Worm (Caenorhabditis elegans) whole organism, late embryonic: ENCODE results near the gene F07C4.6.

Source experiments
- C08G9.2 ChIP-seq: sonication (generic microtip); optimal IDR thresholded peaks from 2 replicates; lab custom pipeline; 2016; ENCODE audit warnings: mild to moderate bottlenecking, missing genetic modification characterization, moderate library complexity, missing compliant biosample characterization
- C38D4.7 ChIP-seq: fragments of 200-800 bp; sonication (Bioruptor generic); optimal IDR thresholded peaks from 2 replicates; lab custom pipeline; 2018; ENCODE audit warnings: mild to moderate bottlenecking, missing genetic modification characterization, moderate library complexity, missing compliant biosample characterization
- F13H6.1 ChIP-seq: sonication (generic microtip); optimal IDR thresholded peaks from 2 replicates; lab custom pipeline; 2016; ENCODE audit warnings: missing genetic modification characterization, missing compliant biosample characterization
- K02D7.2 ChIP-seq: sonication (generic microtip); optimal IDR thresholded peaks from 2 replicates; lab custom pipeline; 2017; ENCODE audit warnings: mild to moderate bottlenecking, missing genetic modification characterization, missing compliant biosample characterization
- T23F11.4 ChIP-seq: fragments of 200-800 bp; sonication (Bioruptor generic); optimal IDR thresholded peaks from 2 replicates; lab custom pipeline; 2018; ENCODE audit warnings: mild to moderate bottlenecking, missing genetic modification characterization, missing compliant biosample characterization
- ahr-1 ChIP-seq: sonication (generic microtip); optimal IDR thresholded peaks from 2 replicates; lab custom pipeline; 2016; ENCODE audit warnings: missing genetic modification characterization, missing compliant biosample characterization
- ama-1 ChIP-seq: fragments of 150-350 bp; optimal IDR thresholded peaks from 2 replicates; lab custom pipeline; 2014
- ceh-14 ChIP-seq: sonication (generic microtip); optimal IDR thresholded peaks from 2 replicates; lab custom pipeline; 2016; ENCODE audit warnings: missing genotype, missing genetic modification characterization, missing compliant biosample characterization
- ceh-19 ChIP-seq: fragments of 200-800 bp; sonication (Bioruptor generic); optimal IDR thresholded peaks from 2 replicates; lab custom pipeline; 2018; ENCODE audit warnings: mild to moderate bottlenecking, missing genetic modification characterization, missing compliant biosample characterization
- ceh-2 ChIP-seq: sonication (generic microtip); optimal IDR thresholded peaks from 2 replicates; lab custom pipeline; 2016; ENCODE audit warnings: missing genotype, missing genetic modification characterization, missing compliant biosample characterization
- ceh-22 ChIP-seq: sonication (generic microtip); optimal IDR thresholded peaks from 2 replicates; lab custom pipeline; 2017; ENCODE audit warnings: missing biosample characterization, missing genetic modification characterization
- ceh-31 ChIP-seq: sonication (generic microtip); optimal IDR thresholded peaks from 2 replicates; lab custom pipeline; 2016; ENCODE audit warnings: missing genetic modification characterization, missing compliant biosample characterization
- ceh-34 ChIP-seq: sonication (generic microtip); optimal IDR thresholded peaks from 2 replicates; lab custom pipeline; 2016; ENCODE audit warnings: mild to moderate bottlenecking, missing genetic modification characterization, missing compliant biosample characterization
- ceh-45 ChIP-seq: fragments of 200-800 bp; sonication (Bioruptor generic); IDR thresholded peaks from 2 replicates; pipeline ENCODE4 v1.3.6; 2022; ENCODE audit warnings: missing genetic modification reagents, missing genetic modification characterization, missing compliant biosample characterization
- ceh-48 ChIP-seq: sonication (generic microtip); optimal IDR thresholded peaks from 2 replicates; lab custom pipeline; 2016; ENCODE audit warnings: missing genetic modification characterization, inconsistent platforms, missing compliant biosample characterization
- ceh-6 ChIP-seq: fragments of 200-800 bp; sonication (Bioruptor generic); optimal IDR thresholded peaks from 2 replicates; lab custom pipeline; 2018; ENCODE audit warnings: mild to moderate bottlenecking, missing genetic modification characterization, missing compliant biosample characterization
- ceh-9 ChIP-seq: sonication (generic microtip); optimal IDR thresholded peaks from 2 replicates; lab custom pipeline; 2016; ENCODE audit warnings: mild to moderate bottlenecking, missing genetic modification characterization, inconsistent platforms, missing compliant biosample characterization
- che-1 ChIP-seq: sonication (generic microtip); optimal IDR thresholded peaks from 2 replicates; lab custom pipeline; 2016; ENCODE audit warnings: mild to moderate bottlenecking, missing genetic modification characterization, missing compliant biosample characterization
- dmd-4 ChIP-seq: sonication (generic microtip); optimal IDR thresholded peaks from 2 replicates; lab custom pipeline; 2016; ENCODE audit warnings: borderline replicate concordance, missing genetic modification characterization, missing compliant biosample characterization
- dve-1 ChIP-seq: sonication (generic microtip); optimal IDR thresholded peaks from 2 replicates; lab custom pipeline; 2017; ENCODE audit warnings: antibody characterized with exemption, mild to moderate bottlenecking, missing genetic modification characterization, missing compliant biosample characterization
- elt-2 ChIP-seq: sonication (generic microtip); optimal IDR thresholded peaks from 2 replicates; lab custom pipeline; 2016; ENCODE audit warnings: missing genetic modification reagents, missing genetic modification characterization, missing compliant biosample characterization
- elt-4 ChIP-seq: sonication (generic microtip); optimal IDR thresholded peaks from 2 replicates; lab custom pipeline; 2016; ENCODE audit warnings: missing genetic modification characterization, missing compliant biosample characterization
- ets-4 ChIP-seq: sonication (generic microtip); optimal IDR thresholded peaks from 2 replicates; lab custom pipeline; 2016; ENCODE audit warnings: missing genetic modification characterization, missing compliant biosample characterization
- hlh-15 ChIP-seq: sonication (generic microtip); optimal IDR thresholded peaks from 2 replicates; lab custom pipeline; 2016; ENCODE audit warnings: missing genetic modification characterization, missing compliant biosample characterization
- hlh-8 ChIP-seq: sonication (generic microtip); optimal IDR thresholded peaks from 2 replicates; lab custom pipeline; 2016; ENCODE audit warnings: missing genotype, missing genetic modification characterization, missing compliant biosample characterization
- lim-6 ChIP-seq: sonication (generic microtip); optimal IDR thresholded peaks from 2 replicates; lab custom pipeline; 2016; ENCODE audit warnings: missing genetic modification characterization, missing compliant biosample characterization
- lin-11 ChIP-seq: fragments of 200-800 bp; sonication (Bioruptor generic); optimal IDR thresholded peaks from 2 replicates; lab custom pipeline; 2018; ENCODE audit warnings: mild to moderate bottlenecking, missing genetic modification characterization, missing compliant biosample characterization
- nhr-11 ChIP-seq: fragments of 150-350 bp; optimal IDR thresholded peaks from 2 replicates; lab custom pipeline; 2014; ENCODE audit warnings: missing biosample characterization, missing genetic modification characterization
- npax-4 ChIP-seq: sonication (generic microtip); optimal IDR thresholded peaks from 2 replicates; lab custom pipeline; 2016; ENCODE audit warnings: missing genetic modification characterization, missing compliant biosample characterization
- odd-2 ChIP-seq: sonication (generic microtip); optimal IDR thresholded peaks from 2 replicates; lab custom pipeline; 2017; ENCODE audit warnings: antibody characterized with exemption, mild to moderate bottlenecking, missing genetic modification characterization, missing compliant biosample characterization
- pat-9 ChIP-seq: fragments of 200-800 bp; sonication (Bioruptor generic); optimal IDR thresholded peaks from 2 replicates; lab custom pipeline; 2018; ENCODE audit warnings: mild to moderate bottlenecking, missing genetic modification characterization, moderate library complexity, missing compliant biosample characterization
- pax-1 ChIP-seq: fragments of 150-350 bp; optimal IDR thresholded peaks from 2 replicates; lab custom pipeline; 2014; ENCODE audit warnings: missing biosample characterization, missing genetic modification characterization
- pros-1 ChIP-seq: fragments of 150-350 bp; optimal IDR thresholded peaks from 2 replicates; lab custom pipeline; 2014; ENCODE audit warnings: missing biosample characterization, missing genetic modification reagents, missing genetic modification characterization
- rnt-1 ChIP-seq: sonication (generic microtip); optimal IDR thresholded peaks from 2 replicates; lab custom pipeline; 2016; ENCODE audit warnings: missing genetic modification characterization, missing compliant biosample characterization
- sdc-2 ChIP-seq: sonication (generic microtip); optimal IDR thresholded peaks from 2 replicates; lab custom pipeline; 2016; ENCODE audit warnings: missing genotype, missing genetic modification characterization, missing compliant biosample characterization
- sox-2 ChIP-seq: fragments of 200-800 bp; sonication (Bioruptor generic); IDR thresholded peaks from 2 replicates; pipeline ENCODE4 v1.3.6; 2022; ENCODE audit warnings: missing genetic modification reagents, missing genetic modification characterization, missing compliant biosample characterization
- sox-4 ChIP-seq: sonication (generic microtip); optimal IDR thresholded peaks from 2 replicates; lab custom pipeline; 2017; ENCODE audit warnings: mild to moderate bottlenecking, missing genetic modification characterization, inconsistent platforms, missing compliant biosample characterization
- tbx-2 ChIP-seq: sonication (generic microtip); optimal IDR thresholded peaks from 2 replicates; lab custom pipeline; 2016; ENCODE audit warnings: missing genetic modification characterization, missing compliant biosample characterization
- tbx-7 ChIP-seq: sonication (generic microtip); optimal IDR thresholded peaks from 2 replicates; lab custom pipeline; 2016; ENCODE audit warnings: missing genotype, missing genetic modification characterization, missing compliant biosample characterization
- unc-3 ChIP-seq, 2 experiments: fragments of 200-800 bp in 1 of 2; sonication (Bioruptor generic) in 1 of 2; sonication (generic microtip) in 1 of 2; conservative IDR thresholded peaks in 1 of 2; optimal IDR thresholded peaks in 1 of 2; 2 replicates each; pipeline versions ENCODE4 v1.3.6 to Lab custom; 2016 to 2022; ENCODE audit warnings: missing compliant biosample characterization in 2 of 2, missing genetic modification characterization in 2 of 2, missing genetic modification reagents in 1 of 2
- unc-42 ChIP-seq: sonication (generic microtip); optimal IDR thresholded peaks from 2 replicates; lab custom pipeline; 2016; ENCODE audit warnings: missing genotype, missing genetic modification characterization, missing compliant biosample characterization
- unc-55 ChIP-seq: sonication (generic microtip); optimal IDR thresholded peaks from 2 replicates; lab custom pipeline; 2017; ENCODE audit warnings: missing biosample characterization, missing genetic modification reagents, missing genetic modification characterization
- unc-86 ChIP-seq: sonication (generic microtip); optimal IDR thresholded peaks from 2 replicates; lab custom pipeline; 2016; ENCODE audit warnings: missing genetic modification characterization, missing compliant biosample characterization

The F07C4.6 gene

ce11 chrV:7639787-7640186, 13.1 kb downstream of the F07C4.6 start, which contains the start of gene F07C4.10:
Gene F07C4.10 (minus strand): TSS chrV:7639887.
- TF ChIP-seq C08G9.2 (tag; lab: Kevin White, UChicago) (no peak), ceh-2 (no peak), sdc-2 (tag; lab: Kevin White, UChicago) (no peak), dmd-4 (no peak), ama-1 (no peak), C38D4.7 (GFP tag; lab: Kevin White, UChicago) (no peak), sox-2 (GFP tag; lab: Robert Waterston, UW) (no peak), lin-11 (tag; lab: Kevin White, UChicago) (no peak), hlh-15 (tag; lab: Kevin White, UChicago) (no peak), tbx-2 (tag; lab: Kevin White, UChicago) (no peak), che-1 (tag; lab: Kevin White, UChicago) (no peak), ceh-31 (tag; lab: Kevin White, UChicago) (no peak)

ce11 chrV:7641718-7642117, 15.1 kb downstream of the F07C4.6 start:
- TF ChIP-seq elt-4 (tag; lab: Kevin White, UChicago) (no peak), F13H6.1 (no peak), lim-6 (tag; lab: Kevin White, UChicago) (no peak), rnt-1 (tag; lab: Kevin White, UChicago) (no peak), unc-42 (tag; lab: Kevin White, UChicago) (no peak), sox-4 (tag; lab: Kevin White, UChicago) (no peak), ceh-22 (tag; lab: Kevin White, UChicago) (no peak)

- TF ChIP-seq sox-4 (tag; lab: Kevin White, UChicago) = no peak
- TF ChIP-seq ahr-1 (tag; lab: Kevin White, UChicago) = no peak
- no peak for TF ChIP-seq ceh-31 (tag; lab: Kevin White, UChicago)
- TF ChIP-seq che-1 (tag; lab: Kevin White, UChicago) = no peak
- no peak for TF ChIP-seq npax-4 (tag; lab: Kevin White, UChicago)
- TF ChIP-seq T23F11.4 = no peak
- no peak for TF ChIP-seq K02D7.2
- TF ChIP-seq pax-1 = no peak
- no peak for TF ChIP-seq ceh-22 (tag; lab: Kevin White, UChicago)
- no peak for TF ChIP-seq dve-1 (tag; lab: Kevin White, UChicago)
- TF ChIP-seq ceh-19 = no peak
- TF ChIP-seq ceh-6 (GFP tag; lab: Kevin White, UChicago) = no peak
- no peak for TF ChIP-seq unc-86 (tag; lab: Kevin White, UChicago)
Measured at ce11 chrV:7643416-7643815, 16.8 kb downstream of the F07C4.6 start, which contains the start of gene F07C4.11. Gene F07C4.11 (minus strand): TSS chrV:7643516.

- TF ChIP-seq pat-9 (tag; lab: Kevin White, UChicago) (no peak), odd-2 (tag; lab: Kevin White, UChicago) (no peak), hlh-15 (tag; lab: Kevin White, UChicago) (no peak), ets-4 (tag; lab: Kevin White, UChicago) (no peak), ceh-48 (tag; lab: Kevin White, UChicago) (no peak), hlh-8 (no peak), unc-3 (GFP tag; conservative IDR thresholded peaks at IDR 0.05; lab: Robert Waterston, UW) (no peak), unc-3 (tag; optimal IDR thresholded peaks at IDR 0.05; lab: Kevin White, UChicago) (no peak), ceh-45 (GFP tag; lab: Robert Waterston, UW) (no peak), dve-1 (tag; lab: Kevin White, UChicago) (no peak), elt-2 (tag; lab: Kevin White, UChicago) (no peak), ceh-31 (tag; lab: Kevin White, UChicago) (no peak), lin-11 (tag; lab: Kevin White, UChicago) (no peak), tbx-7 (tag; lab: Kevin White, UChicago) (no peak), ceh-9 (tag; lab: Kevin White, UChicago) (no peak), ceh-14 (tag; lab: Kevin White, UChicago) (no peak), unc-55 (GFP tag; lab: Kevin White, UChicago) (no peak), pros-1 (tag; lab: Kevin White, UChicago) (no peak), nhr-11 (tag; lab: Kevin White, UChicago) (no peak), ceh-34 (tag; lab: Kevin White, UChicago) (no peak), ceh-2 (no peak)
Measured at ce11 chrV:7645454-7645853, 18.8 kb downstream of the F07C4.6 start, which contains the start of gene str-47. Gene str-47 (plus strand): TSS chrV:7645754.
